Worm (Caenorhabditis elegans) whole organism, mixed stage, embryonic: ENCODE results near the gene T28H11.7.
A peak's percentile ranks its signal among the peaks of the same experiment; 100 is the strongest.

Source experiments
- M03D4.4 ChIP-seq: sonication (generic microtip); optimal IDR thresholded peaks from 2 replicates; lab custom pipeline; 2017; ENCODE audit warnings: mild to moderate bottlenecking, missing genetic modification characterization, missing compliant biosample characterization
- bed-3 ChIP-seq: fragments of 200-800 bp; sonication (Bioruptor generic); optimal IDR thresholded peaks from 3 replicates; lab custom pipeline; 2018; ENCODE audit warnings: mild to moderate bottlenecking, missing genetic modification characterization, moderate library complexity, missing compliant biosample characterization
- ceh-39 ChIP-seq: fragments of 150-350 bp; optimal IDR thresholded peaks from 2 replicates; lab custom pipeline; 2014; ENCODE audit warnings: missing biosample characterization, missing genetic modification characterization
- ceh-43 ChIP-seq: fragments of 200-800 bp; sonication (Bioruptor generic); optimal IDR thresholded peaks from 2 replicates; lab custom pipeline; 2018; ENCODE audit warnings: mild to moderate bottlenecking, missing genetic modification characterization, moderate library complexity, missing compliant biosample characterization
- ceh-83 ChIP-seq: fragments of 200-800 bp; sonication (Bioruptor generic); optimal IDR thresholded peaks from 2 replicates; lab custom pipeline; 2018; ENCODE audit warnings: mild to moderate bottlenecking, missing genetic modification characterization, missing compliant biosample characterization
- elt-1 ChIP-seq: sonication (generic microtip); optimal IDR thresholded peaks from 2 replicates; lab custom pipeline; 2017; ENCODE audit warnings: missing genetic modification characterization, mild to moderate bottlenecking, missing compliant biosample characterization, antibody characterized with exemption, moderate library complexity, borderline replicate concordance; ENCODE audit not compliant: insufficient read depth
- flh-1 ChIP-seq: fragments of 200-800 bp; sonication (Bioruptor generic); optimal IDR thresholded peaks from 2 replicates; lab custom pipeline; 2018; ENCODE audit warnings: mild to moderate bottlenecking, missing genetic modification characterization, moderate library complexity, missing compliant biosample characterization
- ham-2 ChIP-seq: fragments of 200-800 bp; sonication (Bioruptor generic); optimal IDR thresholded peaks from 2 replicates; lab custom pipeline; 2018; ENCODE audit warnings: mild to moderate bottlenecking, missing genetic modification characterization, missing compliant biosample characterization
- hlh-1 ChIP-seq: fragments of 150-350 bp; optimal IDR thresholded peaks from 2 replicates; lab custom pipeline; 2014; ENCODE audit warnings: missing biosample characterization, missing genetic modification reagents, missing genetic modification characterization
- lin-13 ChIP-seq: fragments of 150-350 bp; optimal IDR thresholded peaks from 2 replicates; lab custom pipeline; 2014; ENCODE audit warnings: missing biosample characterization, missing genetic modification characterization
- lsy-2 ChIP-seq: fragments of 150-350 bp; optimal IDR thresholded peaks from 2 replicates; lab custom pipeline; 2014; ENCODE audit warnings: missing biosample characterization, missing genetic modification characterization
- mab-5 ChIP-seq: fragments of 150-350 bp; optimal IDR thresholded peaks from 2 replicates; lab custom pipeline; 2014; ENCODE audit warnings: missing biosample characterization, missing genetic modification characterization
- mls-2 ChIP-seq: sonication (generic microtip); optimal IDR thresholded peaks from 2 replicates; lab custom pipeline; 2016; ENCODE audit warnings: mild to moderate bottlenecking, missing genetic modification characterization, moderate library complexity, missing compliant biosample characterization
- nhr-12 ChIP-seq: fragments of 150-350 bp; optimal IDR thresholded peaks from 2 replicates; lab custom pipeline; 2014; ENCODE audit warnings: missing biosample characterization, missing genetic modification characterization
- nhr-2 ChIP-seq: fragments of 150-350 bp; optimal IDR thresholded peaks from 2 replicates; lab custom pipeline; 2014; ENCODE audit warnings: missing biosample characterization, missing genetic modification characterization
- nhr-237 ChIP-seq: fragments of 150-350 bp; optimal IDR thresholded peaks from 2 replicates; lab custom pipeline; 2014; ENCODE audit warnings: missing biosample characterization, missing genetic modification characterization
- nhr-28 ChIP-seq: fragments of 150-350 bp; optimal IDR thresholded peaks from 2 replicates; lab custom pipeline; 2014; ENCODE audit warnings: missing biosample characterization, missing genetic modification characterization
- pha-4 ChIP-seq: fragments of 150-350 bp; optimal IDR thresholded peaks from 2 replicates; lab custom pipeline; 2018; ENCODE audit warnings: missing biosample characterization, missing genetic modification reagents, missing genetic modification characterization
- sem-2 ChIP-seq: fragments of 200-800 bp; sonication (Bioruptor generic); optimal IDR thresholded peaks from 2 replicates; lab custom pipeline; 2018; ENCODE audit warnings: mild to moderate bottlenecking, missing genetic modification characterization, missing compliant biosample characterization
- snpc-4 ChIP-seq: fragments of 150-350 bp; optimal IDR thresholded peaks from 2 replicates; lab custom pipeline; 2014; ENCODE audit warnings: missing biosample characterization, missing genetic modification characterization
- sptf-1 ChIP-seq: sonication (generic microtip); optimal IDR thresholded peaks from 2 replicates; lab custom pipeline; 2017; ENCODE audit warnings: mild to moderate bottlenecking, missing genetic modification characterization, moderate library complexity, missing compliant biosample characterization
- tbx-8 ChIP-seq: fragments of 200-800 bp; sonication (Bioruptor generic); optimal IDR thresholded peaks from 2 replicates; lab custom pipeline; 2018; ENCODE audit warnings: mild to moderate bottlenecking, missing genetic modification characterization, moderate library complexity, missing compliant biosample characterization
- unc-120 ChIP-seq: sonication (generic microtip); optimal IDR thresholded peaks from 2 replicates; lab custom pipeline; 2017; ENCODE audit warnings: missing genetic modification characterization, missing compliant biosample characterization; ENCODE audit not compliant: poor library complexity, severe bottlenecking
- unc-39 ChIP-seq: fragments of 150-350 bp; optimal IDR thresholded peaks from 2 replicates; lab custom pipeline; 2014; ENCODE audit warnings: missing biosample characterization, missing genetic modification characterization
- unc-62 ChIP-seq: fragments of 150-350 bp; optimal IDR thresholded peaks from 2 replicates; lab custom pipeline; 2014; ENCODE audit warnings: missing biosample characterization, missing genetic modification reagents, missing genetic modification characterization
- zip-8 ChIP-seq: fragments of 150-350 bp; optimal IDR thresholded peaks from 2 replicates; lab custom pipeline; 2014; ENCODE audit warnings: missing biosample characterization, missing genetic modification characterization
- ztf-11 ChIP-seq: fragments of 150-350 bp; optimal IDR thresholded peaks from 2 replicates; lab custom pipeline; 2014; ENCODE audit warnings: missing biosample characterization, missing genetic modification characterization

T28H11.7 gene

DNA sequence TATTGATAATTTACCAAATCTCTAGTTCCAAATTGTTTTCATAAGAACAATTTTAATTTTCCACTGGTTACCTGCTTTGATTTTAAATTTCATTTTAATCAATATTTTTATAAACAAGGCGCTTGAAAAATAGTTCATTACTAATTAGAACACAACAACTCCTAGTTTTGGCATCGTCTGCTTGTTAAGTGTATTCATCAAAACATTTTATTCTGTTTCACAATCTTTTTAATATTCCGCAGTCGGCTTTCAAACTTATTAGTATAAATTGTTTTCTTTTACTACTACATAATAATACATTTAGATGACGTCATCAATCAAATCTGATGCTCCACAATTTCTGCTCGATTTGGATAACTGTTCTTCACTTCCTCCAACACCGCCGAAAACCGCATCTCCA, 14.5 kb downstream of the T28H11.7 start, which contains the start of gene pes-1:
TSS of gene pes-1 (plus strand) at position 301 of the 400 bp plus-strand sequence.
- TF ChIP-seq flh-1 (no peak), zip-8 (tag; lab: Kevin White, UChicago) (peak; percentile 30)

DNA sequence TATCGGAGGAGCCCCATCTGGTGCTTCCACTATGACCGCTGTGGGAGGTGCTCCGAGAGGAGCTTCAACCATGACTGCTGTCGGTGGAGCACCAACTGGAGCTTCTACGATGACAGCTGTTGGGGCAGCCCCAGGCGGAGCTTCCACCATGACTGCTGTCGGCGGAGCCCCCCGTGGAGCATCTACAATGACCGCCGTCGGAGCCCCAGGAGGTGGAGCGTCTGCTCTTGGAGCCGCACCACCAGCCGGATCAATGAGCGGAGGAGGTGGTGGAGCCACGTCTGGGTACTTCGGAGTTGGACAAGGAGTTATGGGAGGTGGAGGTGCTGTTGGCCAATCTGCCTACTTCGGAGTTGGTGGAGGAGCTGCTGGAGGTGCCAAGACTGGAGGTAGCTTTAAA, 20.0 kb downstream of the T28H11.7 start:
- no peak for TF ChIP-seq elt-1 (tag; lab: Kevin White, UChicago)
- no peak for TF ChIP-seq ceh-83 (GFP tag; lab: Kevin White, UChicago)

ce11 chrIV:4995842-4996241, 21.1 kb downstream of the T28H11.7 start, which contains the start of gene ssq-2:
TSS of gene ssq-2 (plus strand) at chrIV:4996142.
- no peak for TF ChIP-seq M03D4.4 (tag; lab: Kevin White, UChicago)
- TF ChIP-seq, all 35 proteins: peak for 0

ce11 chrIV:4993128-4993527, 23.8 kb downstream of the T28H11.7 start:
- no peak for TF ChIP-seq bed-3 (GFP tag; lab: Kevin White, UChicago)
- TF ChIP-seq ztf-11 (tag; lab: Kevin White, UChicago), result no peak
- TF ChIP-seq mls-2 (tag; lab: Kevin White, UChicago), result no peak
- TF ChIP-seq pha-4 (tag; lab: Kevin White, UChicago), result no peak
- TF ChIP-seq unc-62, result no peak
- no peak for TF ChIP-seq nhr-12
- no peak for TF ChIP-seq flh-1
- TF ChIP-seq unc-39 (tag; lab: Kevin White, UChicago), result no peak
- TF ChIP-seq hlh-1 (tag; lab: Kevin White, UChicago), result no peak
- no peak for TF ChIP-seq mab-5 (tag; lab: Kevin White, UChicago)
- no peak for TF ChIP-seq zip-8 (tag; lab: Kevin White, UChicago)

DNA sequence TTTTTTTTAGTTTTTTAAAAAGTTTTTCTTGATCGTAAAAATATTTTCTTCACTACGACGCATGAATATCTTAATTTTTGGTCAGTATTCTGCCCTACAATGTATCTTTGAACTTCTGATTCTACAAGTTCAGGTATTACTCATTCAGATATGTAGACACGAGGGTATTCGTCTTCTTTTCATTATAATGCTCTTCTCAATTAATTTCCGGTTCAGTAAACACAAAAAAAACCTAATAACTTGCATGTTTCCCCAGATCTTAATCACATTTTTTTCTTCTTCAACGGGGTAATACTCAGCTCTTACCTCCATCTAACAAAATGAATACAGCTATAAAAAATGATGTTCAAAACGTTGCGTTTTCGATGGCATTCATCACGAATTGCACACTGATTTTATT, 24.9 kb downstream of the T28H11.7 start, which contains the start of gene str-162:
TSS of gene str-162 (plus strand) at position 301 of the 400 bp plus-strand sequence.
- TF ChIP-seq lsy-2 (tag; lab: Kevin White, UChicago) (no peak), snpc-4 (tag; lab: Kevin White, UChicago) (no peak), hlh-1 (tag; lab: Kevin White, UChicago) (no peak), tbx-8 (no peak), mls-2 (tag; lab: Kevin White, UChicago) (no peak), unc-120 (tag; lab: Kevin White, UChicago) (no peak)

ce11 chrIV:4988531-4988930, 28.4 kb downstream of the T28H11.7 start, which contains the start of gene E03H12.7:
TSS of gene E03H12.7 (minus strand) at chrIV:4988631.
- TF ChIP-seq nhr-28 (tag; lab: Kevin White, UChicago), result no peak
- no peak for TF ChIP-seq sptf-1
- no peak for TF ChIP-seq lin-13 (tag; lab: Kevin White, UChicago)
- TF ChIP-seq nhr-12, result no peak
- no peak for TF ChIP-seq M03D4.4 (tag; lab: Kevin White, UChicago)
- TF ChIP-seq unc-62, result no peak

DNA sequence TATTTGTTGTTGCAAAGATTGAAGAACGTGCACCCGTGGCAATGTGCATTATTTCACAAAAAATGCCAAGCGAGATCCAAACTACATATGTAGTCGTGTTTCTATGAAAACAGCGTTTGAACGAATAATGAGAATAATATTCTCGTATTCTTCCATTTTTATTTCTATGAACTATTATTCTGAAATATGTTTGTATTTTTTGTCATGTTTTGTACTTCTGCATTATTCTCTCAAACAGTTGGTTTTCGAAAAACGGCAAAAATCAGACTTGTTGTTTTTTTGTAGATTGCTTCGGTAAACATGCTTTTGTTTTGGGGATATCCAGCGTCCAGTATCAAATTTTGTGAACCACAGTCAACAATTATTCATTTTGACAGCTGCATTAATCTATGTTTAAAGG, 30.7 kb downstream of the T28H11.7 start, which contains the start of gene clec-177:
TSS of gene clec-177 (plus strand) at position 301 of the 400 bp plus-strand sequence.
- TF ChIP-seq ceh-43 (GFP tag; lab: Kevin White, UChicago) (no peak), nhr-28 (tag; lab: Kevin White, UChicago) (no peak), nhr-237 (tag; lab: Kevin White, UChicago) (no peak), unc-39 (tag; lab: Kevin White, UChicago) (no peak), flh-1 (no peak), snpc-4 (tag; lab: Kevin White, UChicago) (no peak), nhr-2 (no peak), sem-2 (GFP tag; lab: Kevin White, UChicago) (no peak), ham-2 (GFP tag; lab: Kevin White, UChicago) (no peak), ceh-39 (no peak)
